Fruit fly (Drosophila melanogaster) ovary, adult (tissue): Measurements from ENCODE around the gene CG15891.

ENCODE experiments used
- CG17801 ChIP-seq: fragments of 200-800 bp; optimal IDR thresholded peaks from 2 replicates; lab custom pipeline; 2019; ENCODE audit warnings: missing biosample characterization, mild to moderate bottlenecking, missing genetic modification characterization, moderate library complexity; ENCODE audit not compliant: partially characterized antibody

CG15891 gene

dm6 chrX:6315583-6315982 is 20.4 kb upstream of the CG15891 start:
- TF ChIP-seq CG17801 (GFP tag; lab: Kevin White, UChicago): no peak

dm6 chrX:6311516-6311915 is 16.4 kb upstream of the CG15891 start:
- no peak for TF ChIP-seq CG17801 (GFP tag; lab: Kevin White, UChicago)

dm6 chrX:6310408-6310807 is 15.3 kb upstream of the CG15891 start:
- TF ChIP-seq CG17801 (GFP tag; lab: Kevin White, UChicago): no peak

- no peak for TF ChIP-seq CG17801 (GFP tag; lab: Kevin White, UChicago)
Observed at dm6 chrX:6308852-6309251, 13.7 kb upstream of the CG15891 start, which contains the start of gene CG15894. Gene CG15894 (plus strand): TSS chrX:6309212.

dm6 chrX:6305317-6305716 is 10.2 kb upstream of the CG15891 start:
- no peak for TF ChIP-seq CG17801 (GFP tag; lab: Kevin White, UChicago)

- no peak for TF ChIP-seq CG17801 (GFP tag; lab: Kevin White, UChicago)
Observed at dm6 chrX:6304203-6304602, 9.1 kb upstream of the CG15891 start.

DNA sequence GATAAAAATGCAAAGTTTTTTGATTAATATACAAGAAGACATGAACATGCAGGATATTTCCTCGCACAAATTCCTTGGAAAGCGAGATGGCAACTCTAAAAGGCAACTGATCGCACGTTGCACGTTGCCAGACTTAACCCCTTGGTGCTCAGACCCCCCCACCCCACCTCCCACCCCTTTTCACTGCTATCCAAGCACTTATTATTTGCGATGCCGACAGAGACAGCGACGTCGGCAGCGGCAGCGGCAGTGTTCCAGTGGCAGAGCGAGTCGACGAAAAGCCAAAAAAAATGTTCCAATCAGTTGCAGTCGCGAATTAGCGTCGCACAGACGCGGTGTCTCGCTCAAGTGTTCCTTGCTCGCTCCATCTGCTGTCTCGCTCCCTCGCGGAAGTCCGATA is 8.5 kb upstream of the CG15891 start, which contains the start of gene CG3823:
Gene CG3823, plus strand, starts transcription at position 301 of the 400 bp plus-strand sequence.
- TF ChIP-seq CG17801 (GFP tag; lab: Kevin White, UChicago): no peak

DNA sequence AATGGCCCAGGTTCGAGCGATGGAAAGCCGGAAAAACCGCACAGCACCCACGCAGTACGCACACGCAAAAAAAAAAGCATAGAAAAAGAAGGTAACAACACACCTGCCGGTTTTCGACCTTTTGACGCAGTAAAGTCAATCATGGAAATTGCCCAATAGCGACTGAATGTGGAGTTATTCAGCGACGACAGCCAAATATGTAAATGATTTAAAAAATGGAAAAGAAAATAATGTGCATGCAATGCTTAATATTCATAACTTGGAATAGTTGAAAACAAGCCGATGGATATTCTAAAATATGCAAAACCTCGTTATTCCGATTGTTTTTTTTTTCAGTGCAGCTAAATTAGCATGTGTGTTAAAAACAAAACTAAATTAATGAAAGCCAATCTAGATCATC is 8.1 kb upstream of the CG15891 start:
- TF ChIP-seq CG17801 (GFP tag; lab: Kevin White, UChicago): no peak

dm6 chrX:6301052-6301451 is 5.9 kb upstream of the CG15891 start, which contains the start of gene CG12219:
Gene CG12219 (minus strand): TSS chrX:6301285.
- peak; percentile 36 for TF ChIP-seq CG17801 (GFP tag; lab: Kevin White, UChicago)

- TF ChIP-seq CG17801 (GFP tag; lab: Kevin White, UChicago): no peak
Observed at dm6 chrX:6294243-6294642, 902 bp downstream of the CG15891 start, which contains the start of gene CG15892. Gene CG15892 (minus strand): TSS chrX:6294343.

dm6 chrX:6291083-6291699 is 4.0 kb downstream of the CG15891 start, which contains the start of the genes Rpt4 and mldr:
Gene Rpt4 (minus strand): TSS chrX:6291245.
Gene mldr (plus strand): TSS chrX:6291303.
- no peak for TF ChIP-seq CG17801 (GFP tag; lab: Kevin White, UChicago)

DNA sequence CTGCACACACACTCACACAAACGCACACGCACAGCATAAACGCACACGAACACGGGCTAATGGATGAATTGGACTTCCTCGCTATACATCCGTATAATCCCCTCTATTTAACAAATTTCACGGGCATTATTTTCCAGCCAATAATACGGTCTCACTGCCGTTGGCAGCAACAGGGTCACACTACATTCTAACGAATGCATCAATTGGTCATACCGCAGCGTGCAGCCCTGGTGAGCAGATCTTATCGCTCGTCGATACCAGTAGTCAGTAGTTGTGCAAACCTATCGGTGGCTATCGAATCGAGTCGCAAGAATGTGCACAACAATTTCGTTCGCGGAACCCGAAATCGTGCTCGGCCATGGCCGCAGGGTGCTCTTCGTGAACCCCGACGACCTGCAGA is 7.3 kb downstream of the CG15891 start, which contains the start of the genes Top3beta and wuho:
Gene Top3beta, minus strand, starts transcription at position 149 of the 400 bp plus-strand sequence.
Gene wuho, plus strand, starts transcription at position 259 of the 400 bp plus-strand sequence.
- TF ChIP-seq CG17801 (GFP tag; lab: Kevin White, UChicago): peak; percentile 71

dm6 chrX:6283470-6283869 is 11.7 kb downstream of the CG15891 start, which contains the start of gene CG11700:
Gene CG11700 (minus strand): TSS chrX:6283575.
- TF ChIP-seq CG17801 (GFP tag; lab: Kevin White, UChicago): peak; percentile 31

- no peak for TF ChIP-seq CG17801 (GFP tag; lab: Kevin White, UChicago)
Observed at dm6 chrX:6279629-6280073, 15.5 kb downstream of the CG15891 start, which contains the start of gene Ubi-p5E. Gene Ubi-p5E (minus strand): TSS chrX:6279647.

DNA sequence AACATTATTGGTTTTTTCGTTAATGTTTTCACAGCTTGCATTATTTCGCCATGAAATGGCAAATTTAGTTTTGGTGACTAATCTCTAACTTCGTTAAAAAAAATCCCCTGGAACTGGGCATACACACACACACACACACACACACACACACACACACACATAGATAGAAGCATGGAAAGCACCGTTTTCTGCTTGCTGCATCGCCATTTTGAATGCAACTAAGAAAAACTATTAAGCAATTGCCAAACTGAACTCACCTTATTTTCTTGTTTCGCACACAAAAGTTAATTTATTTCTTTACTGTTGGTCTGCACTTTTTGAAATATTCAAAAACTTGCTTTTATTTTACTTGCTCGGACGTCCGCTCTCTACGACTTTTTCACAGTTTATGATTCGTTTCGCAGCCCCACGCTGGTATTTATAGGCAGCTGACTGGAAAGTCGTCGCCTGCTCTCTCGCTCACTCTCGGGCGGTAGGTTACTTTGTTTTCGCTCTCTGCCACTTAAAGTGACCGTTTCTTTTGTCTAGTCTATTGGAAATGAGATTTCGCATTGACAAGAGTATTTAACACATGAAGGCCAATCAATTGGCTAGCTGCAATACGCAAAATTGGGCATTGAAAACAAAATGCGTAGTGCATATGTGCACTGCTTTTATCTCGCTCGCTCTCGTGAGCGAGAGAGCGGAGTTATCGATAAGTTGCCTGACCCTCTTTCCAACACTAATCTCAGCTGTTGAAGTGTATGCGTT is 16.1 kb downstream of the CG15891 start:
- peak; percentile 64 for TF ChIP-seq CG17801 (GFP tag; lab: Kevin White, UChicago)
